Worm (Caenorhabditis elegans) whole organism, late embryonic: ENCODE measurements around the gene ser-1.

Source experiments
- F13H6.1 ChIP-seq: sonication (generic microtip); optimal IDR thresholded peaks from 2 replicates; lab custom pipeline; 2016; ENCODE audit warnings: missing genetic modification characterization, missing compliant biosample characterization
- K02D7.2 ChIP-seq: sonication (generic microtip); optimal IDR thresholded peaks from 2 replicates; lab custom pipeline; 2017; ENCODE audit warnings: mild to moderate bottlenecking, missing genetic modification characterization, missing compliant biosample characterization
- Y22D7AL.16 ChIP-seq: sonication (generic microtip); optimal IDR thresholded peaks from 2 replicates; lab custom pipeline; 2016; ENCODE audit warnings: missing genetic modification characterization, missing compliant biosample characterization
- ceh-14 ChIP-seq: sonication (generic microtip); optimal IDR thresholded peaks from 2 replicates; lab custom pipeline; 2016; ENCODE audit warnings: missing genotype, missing genetic modification characterization, missing compliant biosample characterization
- ceh-18 ChIP-seq: sonication (generic microtip); optimal IDR thresholded peaks from 2 replicates; lab custom pipeline; 2016; ENCODE audit warnings: missing genetic modification characterization, missing compliant biosample characterization
- ceh-19 ChIP-seq: fragments of 200-800 bp; sonication (Bioruptor generic); optimal IDR thresholded peaks from 2 replicates; lab custom pipeline; 2018; ENCODE audit warnings: mild to moderate bottlenecking, missing genetic modification characterization, missing compliant biosample characterization
- ceh-2 ChIP-seq: sonication (generic microtip); optimal IDR thresholded peaks from 2 replicates; lab custom pipeline; 2016; ENCODE audit warnings: missing genotype, missing genetic modification characterization, missing compliant biosample characterization
- ceh-24 ChIP-seq: sonication (generic microtip); optimal IDR thresholded peaks from 2 replicates; lab custom pipeline; 2016; ENCODE audit warnings: mild to moderate bottlenecking, missing genetic modification characterization, missing compliant biosample characterization
- ceh-31 ChIP-seq: sonication (generic microtip); optimal IDR thresholded peaks from 2 replicates; lab custom pipeline; 2016; ENCODE audit warnings: missing genetic modification characterization, missing compliant biosample characterization
- ceh-45 ChIP-seq: fragments of 200-800 bp; sonication (Bioruptor generic); IDR thresholded peaks from 2 replicates; pipeline ENCODE4 v1.3.6; 2022; ENCODE audit warnings: missing genetic modification reagents, missing genetic modification characterization, missing compliant biosample characterization
- ceh-48 ChIP-seq: sonication (generic microtip); optimal IDR thresholded peaks from 2 replicates; lab custom pipeline; 2016; ENCODE audit warnings: missing genetic modification characterization, inconsistent platforms, missing compliant biosample characterization
- ceh-6 ChIP-seq: fragments of 200-800 bp; sonication (Bioruptor generic); optimal IDR thresholded peaks from 2 replicates; lab custom pipeline; 2018; ENCODE audit warnings: mild to moderate bottlenecking, missing genetic modification characterization, missing compliant biosample characterization
- dmd-4 ChIP-seq: sonication (generic microtip); optimal IDR thresholded peaks from 2 replicates; lab custom pipeline; 2016; ENCODE audit warnings: borderline replicate concordance, missing genetic modification characterization, missing compliant biosample characterization
- dve-1 ChIP-seq: sonication (generic microtip); optimal IDR thresholded peaks from 2 replicates; lab custom pipeline; 2017; ENCODE audit warnings: antibody characterized with exemption, mild to moderate bottlenecking, missing genetic modification characterization, missing compliant biosample characterization
- elt-2 ChIP-seq: sonication (generic microtip); optimal IDR thresholded peaks from 2 replicates; lab custom pipeline; 2016; ENCODE audit warnings: missing genetic modification reagents, missing genetic modification characterization, missing compliant biosample characterization
- elt-4 ChIP-seq: sonication (generic microtip); optimal IDR thresholded peaks from 2 replicates; lab custom pipeline; 2016; ENCODE audit warnings: missing genetic modification characterization, missing compliant biosample characterization
- ets-4 ChIP-seq: sonication (generic microtip); optimal IDR thresholded peaks from 2 replicates; lab custom pipeline; 2016; ENCODE audit warnings: missing genetic modification characterization, missing compliant biosample characterization
- fax-1 ChIP-seq: sonication (generic microtip); optimal IDR thresholded peaks from 2 replicates; lab custom pipeline; 2016; ENCODE audit warnings: missing genotype, missing genetic modification characterization, missing compliant biosample characterization
- fkh-6 ChIP-seq: sonication (generic microtip); optimal IDR thresholded peaks from 2 replicates; lab custom pipeline; 2016; ENCODE audit warnings: missing genetic modification characterization, missing compliant biosample characterization
- hlh-6 ChIP-seq: sonication (generic microtip); optimal IDR thresholded peaks from 2 replicates; lab custom pipeline; 2016; ENCODE audit warnings: missing genotype, missing genetic modification characterization, missing compliant biosample characterization
- hlh-8 ChIP-seq: sonication (generic microtip); optimal IDR thresholded peaks from 2 replicates; lab custom pipeline; 2016; ENCODE audit warnings: missing genotype, missing genetic modification characterization, missing compliant biosample characterization
- nfya-1 ChIP-seq: sonication (generic microtip); optimal IDR thresholded peaks from 2 replicates; lab custom pipeline; 2017; ENCODE audit warnings: missing genetic modification characterization, mild to moderate bottlenecking, missing compliant biosample characterization, antibody characterized with exemption, moderate library complexity
- nhr-11 ChIP-seq: fragments of 150-350 bp; optimal IDR thresholded peaks from 2 replicates; lab custom pipeline; 2014; ENCODE audit warnings: missing biosample characterization, missing genetic modification characterization
- npax-4 ChIP-seq: sonication (generic microtip); optimal IDR thresholded peaks from 2 replicates; lab custom pipeline; 2016; ENCODE audit warnings: missing genetic modification characterization, missing compliant biosample characterization
- odd-2 ChIP-seq: sonication (generic microtip); optimal IDR thresholded peaks from 2 replicates; lab custom pipeline; 2017; ENCODE audit warnings: antibody characterized with exemption, mild to moderate bottlenecking, missing genetic modification characterization, missing compliant biosample characterization
- pag-3 ChIP-seq: sonication (generic microtip); optimal IDR thresholded peaks from 2 replicates; lab custom pipeline; 2016; ENCODE audit warnings: missing compliant biosample characterization, missing genetic modification characterization, borderline replicate concordance
- pha-2 ChIP-seq: sonication (generic microtip); optimal IDR thresholded peaks from 2 replicates; lab custom pipeline; 2017; ENCODE audit warnings: mild to moderate bottlenecking, missing genetic modification characterization, missing compliant biosample characterization
- pros-1 ChIP-seq: fragments of 150-350 bp; optimal IDR thresholded peaks from 2 replicates; lab custom pipeline; 2014; ENCODE audit warnings: missing biosample characterization, missing genetic modification reagents, missing genetic modification characterization
- rnt-1 ChIP-seq: sonication (generic microtip); optimal IDR thresholded peaks from 2 replicates; lab custom pipeline; 2016; ENCODE audit warnings: missing genetic modification characterization, missing compliant biosample characterization
- tbx-2 ChIP-seq: sonication (generic microtip); optimal IDR thresholded peaks from 2 replicates; lab custom pipeline; 2016; ENCODE audit warnings: missing genetic modification characterization, missing compliant biosample characterization
- unc-55 ChIP-seq: sonication (generic microtip); optimal IDR thresholded peaks from 2 replicates; lab custom pipeline; 2017; ENCODE audit warnings: missing biosample characterization, missing genetic modification reagents, missing genetic modification characterization

Gene ser-1

ce11 chrX:16634708-16635107, 55.2 kb downstream of the ser-1 start (continued):
- TF ChIP-seq nfya-1 (tag; lab: Kevin White, UChicago) (peak; percentile 82), ets-4 (tag; lab: Kevin White, UChicago) (peak; percentile 42), Y22D7AL.16 (tag; lab: Kevin White, UChicago) (peak; percentile 83), nhr-11 (no peak), fax-1 (tag; lab: Kevin White, UChicago) (peak; percentile 89), ceh-6 (peak; percentile 90), hlh-6 (tag; lab: Kevin White, UChicago) (peak; percentile 94), ceh-31 (tag; lab: Kevin White, UChicago) (peak; percentile 88), tbx-2 (tag; lab: Kevin White, UChicago) (peak; percentile 93), pros-1 (tag; lab: Kevin White, UChicago) (peak; percentile 54), ceh-24 (tag; lab: Kevin White, UChicago) (peak; percentile 69), elt-2 (tag; lab: Kevin White, UChicago) (peak; percentile 97), ceh-19 (GFP tag; lab: Kevin White, UChicago) (peak; percentile 95), ceh-45 (GFP tag; lab: Robert Waterston, UW) (peak; percentile 87), ceh-48 (tag; lab: Kevin White, UChicago) (peak; percentile 83), pha-2 (peak; percentile 91), npax-4 (tag; lab: Kevin White, UChicago) (peak; percentile 90), ceh-18 (tag; lab: Kevin White, UChicago) (peak; percentile 86), dve-1 (peak; percentile 92), unc-55 (GFP tag; lab: Kevin White, UChicago) (peak; percentile 33), dmd-4 (tag; lab: Kevin White, UChicago) (peak; percentile 90), rnt-1 (tag; lab: Kevin White, UChicago) (peak; percentile 91), ceh-14 (tag; lab: Kevin White, UChicago) (peak; percentile 91), pag-3 (peak; percentile 59), hlh-8 (peak; percentile 81), ceh-2 (tag; lab: Kevin White, UChicago) (peak; percentile 87), F13H6.1 (tag; lab: Kevin White, UChicago) (peak; percentile 90), elt-4 (no peak), fkh-6 (tag; lab: Kevin White, UChicago) (peak; percentile 83), K02D7.2 (tag; lab: Kevin White, UChicago) (peak; percentile 93), odd-2 (peak; percentile 67)
